Fruit fly (Drosophila melanogaster): ENCODE data around the gene eRF1.

eRF1 gene

dm6 chr3L:20347762-20348580 is at the start of gene eRF1, which contains the start of gene Rbbp5 (continued):
- TF ChIP-seq CG10147 (GFP tag; optimal IDR thresholded peaks at IDR 0.05) = peak; percentile 69
- TF ChIP-seq sens (GFP tag) = peak; percentile 85
- TF ChIP-seq Nf-YB (GFP tag; optimal IDR thresholded peaks at IDR 0.05) = peak; percentile 44
- no peak for TF ChIP-seq org-1 (GFP tag; optimal IDR thresholded peaks at IDR 0.05)
- TF ChIP-seq Ets97D (GFP tag; optimal IDR thresholded peaks at IDR 0.05) = peak; percentile 54
- TF ChIP-seq HLH4C (GFP tag; IDR thresholded peaks at IDR 0.05; ENCODE audit: partially characterized antibody) = peak; percentile 86
- TF ChIP-seq MESR4 (GFP tag; optimal IDR thresholded peaks at IDR 0.05) = peak; percentile 88
- no peak for TF ChIP-seq CG10462 (GFP tag; optimal IDR thresholded peaks at IDR 0.05)
- TF ChIP-seq sd (tag; optimal IDR thresholded peaks at IDR 0.05) = no peak
- TF ChIP-seq btn (GFP tag; optimal IDR thresholded peaks at IDR 0.05) = no peak
- peak; percentile 72 for TF ChIP-seq CG13894 (tag; optimal IDR thresholded peaks at IDR 0.05)
- TF ChIP-seq CG16779 (GFP tag; IDR thresholded peaks at IDR 0.05) = no peak
- peak; percentile 60; the same call in 1 of the 2 replicates for TF ChIP-seq CG5953 (GFP tag; IDR thresholded peaks at IDR 0.05)
- TF ChIP-seq CG14050 (GFP tag; IDR thresholded peaks at IDR 0.05) = peak; percentile 54; the same call in 2 of the 3 replicates
- TF ChIP-seq CG9797 (GFP tag; optimal IDR thresholded peaks at IDR 0.05) = peak; percentile 14
- peak; percentile 85 for TF ChIP-seq CG2712 (tag; optimal IDR thresholded peaks at IDR 0.05)
- no peak for TF ChIP-seq gcm (GFP tag; optimal IDR thresholded peaks at IDR 0.05)
- TF ChIP-seq CG11696 (GFP tag; IDR thresholded peaks at IDR 0.05) = 0 out of 2 replicates have a peak, but pooled peaks have one; percentile 22
- peak; percentile 94 for TF ChIP-seq CG16813 (GFP tag; IDR thresholded peaks at IDR 0.05; ENCODE audit: partially characterized antibody)
- peak; percentile 43; the same call in 1 of the 2 replicates for TF ChIP-seq CG43689 (GFP tag; IDR thresholded peaks at IDR 0.05)
- peak; percentile 86 for TF ChIP-seq CG13287 (GFP tag; IDR thresholded peaks at IDR 0.05; ENCODE audit: partially characterized antibody)
- TF ChIP-seq Jarid2 (GFP tag; optimal IDR thresholded peaks at IDR 0.05) = no peak
- peak; percentile 41 for TF ChIP-seq CG8944 (GFP tag; optimal IDR thresholded peaks at IDR 0.05)
- no peak for TF ChIP-seq gce (GFP tag; IDR thresholded peaks at IDR 0.05)
- TF ChIP-seq CG34422 (GFP tag; IDR thresholded peaks at IDR 0.05) = peak; percentile 87
- TF ChIP-seq Blimp-1 (GFP tag; optimal IDR thresholded peaks at IDR 0.05) = no peak
- peak; percentile 56; the same call in 1 of the 2 replicates for TF ChIP-seq Rx (GFP tag; IDR thresholded peaks at IDR 0.05)
- TF ChIP-seq tx (GFP tag; optimal IDR thresholded peaks at IDR 0.05) = peak; percentile 60
- TF ChIP-seq NfI (GFP tag; optimal IDR thresholded peaks at IDR 0.05) = peak; percentile 63
- TF ChIP-seq CG1647 (GFP tag; optimal IDR thresholded peaks at IDR 0.05) = peak; percentile 62
- TF ChIP-seq oc (tag; optimal IDR thresholded peaks at IDR 0.05) = no peak
- TF ChIP-seq Atf6 (GFP tag; IDR thresholded peaks at IDR 0.05) = peak; percentile 65
- no peak for TF ChIP-seq CG11247 (GFP tag; IDR thresholded peaks at IDR 0.05)
- TF ChIP-seq CG7357 (GFP tag; IDR thresholded peaks at IDR 0.05) = peak; percentile 49; the same call in 2 of the 3 replicates
- TF ChIP-seq CG9215 (GFP tag; IDR thresholded peaks at IDR 0.05) = peak; percentile 79
- TF ChIP-seq CG15011 (GFP tag; optimal IDR thresholded peaks at IDR 0.05) = no peak
- TF ChIP-seq aop (GFP tag; IDR thresholded peaks at IDR 0.05) = no peak
- TF ChIP-seq CG4282 (GFP tag; optimal IDR thresholded peaks at IDR 0.05) = no peak
- no peak for TF ChIP-seq p53 (GFP tag; optimal IDR thresholded peaks at IDR 0.05)
- peak; percentile 32 for TF ChIP-seq pum (GFP tag; optimal IDR thresholded peaks at IDR 0.05)
- TF ChIP-seq seq (GFP tag; IDR thresholded peaks at IDR 0.05) = peak; percentile 41; the same call in 1 of the 2 replicates
- no peak for TF ChIP-seq pan (optimal IDR thresholded peaks at IDR 0.05)
- peak in 1 of 2 experiments; percentile 74 for TF ChIP-seq pan (GFP tag; optimal IDR thresholded peaks at IDR 0.05 in 1 of 2, IDR thresholded peaks at IDR 0.05 in 1 of 2)
- TF ChIP-seq CG4707 (GFP tag; optimal IDR thresholded peaks at IDR 0.05) = no peak
- peak; percentile 80; the same call in 1 of the 2 replicates for TF ChIP-seq CG31441 (GFP tag; IDR thresholded peaks at IDR 0.05)
- peak; percentile 96 for TF ChIP-seq CG9932 (GFP tag; IDR thresholded peaks at IDR 0.05)
- TF ChIP-seq abd-A (tag; optimal IDR thresholded peaks at IDR 0.05) = no peak
- TF ChIP-seq CG9817 (tag; optimal IDR thresholded peaks at IDR 0.05) = peak; percentile 83
- TF ChIP-seq CG17802 (tag; optimal IDR thresholded peaks at IDR 0.05) = peak; percentile 50

Measured in whole organism, embryonic.